Fruit fly (Drosophila melanogaster): ENCODE data around the gene CG11050.

Gene CG11050

DNA sequence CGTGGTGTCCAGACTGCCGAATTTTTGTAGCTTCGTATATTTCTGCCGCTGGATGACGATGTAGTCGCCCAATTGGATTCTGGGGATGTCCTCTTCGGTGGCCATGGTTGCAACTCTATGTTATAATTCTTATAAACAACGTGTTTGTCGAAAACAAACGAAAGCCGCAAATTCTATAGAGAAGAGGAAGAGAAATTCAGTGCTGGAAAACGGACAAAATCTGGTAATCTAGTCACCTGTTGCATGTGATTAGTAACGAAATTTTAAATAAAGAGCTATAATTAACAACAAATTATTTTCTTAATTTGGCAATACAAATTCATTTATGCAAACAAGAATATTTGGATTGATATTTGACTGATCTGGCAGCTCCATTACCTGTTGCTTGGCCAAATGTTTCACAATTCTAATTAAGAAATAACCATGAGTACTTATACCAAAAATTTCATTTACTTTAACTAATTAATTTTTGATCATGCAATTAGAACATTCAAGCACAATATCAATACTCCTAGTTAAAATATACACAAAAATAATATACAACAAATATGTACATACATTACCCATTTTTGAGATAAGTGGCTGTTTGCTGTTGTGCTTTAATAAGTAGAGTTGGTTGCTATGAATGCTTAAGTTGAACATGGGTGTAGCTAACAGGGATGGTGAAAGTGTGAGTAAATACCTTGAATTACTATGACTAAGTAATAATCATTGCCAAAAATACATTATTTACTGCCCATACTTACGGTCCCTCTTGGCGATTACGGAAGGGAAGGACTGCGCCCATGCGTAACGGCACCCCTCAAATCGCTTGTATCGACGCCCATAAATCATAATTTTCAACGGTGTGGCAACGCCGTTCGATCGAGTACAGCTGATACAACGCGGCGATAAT is 49.1 kb upstream of the CG11050 start, which contains the start of the genes Trmt6 and Ent2 (continued):
- TF ChIP-seq CG14050 (GFP tag; IDR thresholded peaks at IDR 0.05) (peak; percentile 96), NC2β (GFP tag; optimal IDR thresholded peaks at IDR 0.05) (peak; percentile 93), CG33213 (GFP tag; optimal IDR thresholded peaks at IDR 0.05) (peak; percentile 92), CG3995 (GFP tag; optimal IDR thresholded peaks at IDR 0.05) (peak; percentile 92), Hey (tag; optimal IDR thresholded peaks at IDR 0.05) (peak; percentile 77), sim (GFP tag; IDR thresholded peaks at IDR 0.05) (peak; percentile 91), cato (GFP tag; optimal IDR thresholded peaks at IDR 0.05; ENCODE audit: borderline replicate concordance) (peak; percentile 89), slou (GFP tag; optimal IDR thresholded peaks at IDR 0.05) (peak; percentile 93), dimm (GFP tag; IDR thresholded peaks at IDR 0.05) (peak; percentile 91), so (GFP tag; IDR thresholded peaks at IDR 0.05) (peak; percentile 95), Dip3 (GFP tag; optimal IDR thresholded peaks at IDR 0.05) (peak; percentile 97), oc (tag; optimal IDR thresholded peaks at IDR 0.05) (peak; percentile 88), wor (GFP tag; IDR thresholded peaks at IDR 0.05) (peak; percentile 92), bcd (GFP tag; optimal IDR thresholded peaks at IDR 0.05) (peak; percentile 96), YL-1 (GFP tag; optimal IDR thresholded peaks at IDR 0.05) (peak; percentile 60), Myb (GFP tag; optimal IDR thresholded peaks at IDR 0.05) (peak; percentile 86), zfh2 (GFP tag; optimal IDR thresholded peaks at IDR 0.05) (peak; percentile 97), CG10431 (GFP tag; optimal IDR thresholded peaks at IDR 0.05) (peak; percentile 65), CG4282 (GFP tag; optimal IDR thresholded peaks at IDR 0.05) (peak; percentile 91), stc (GFP tag; IDR thresholded peaks at IDR 0.05) (peak; percentile 97), CG15073 (GFP tag; optimal IDR thresholded peaks at IDR 0.05) (peak; percentile 58), sug (tag; optimal IDR thresholded peaks at IDR 0.05) (peak; percentile 91), ATbp (GFP tag; optimal IDR thresholded peaks at IDR 0.05) (peak; percentile 90), nerfin-2 (GFP tag; IDR thresholded peaks at IDR 0.05; ENCODE audit: partially characterized antibody) (no peak), CG17328 (GFP tag; IDR thresholded peaks at IDR 0.05) (peak; percentile 97), ham (GFP tag; IDR thresholded peaks at IDR 0.05) (peak; percentile 88), Nf-YB (GFP tag; optimal IDR thresholded peaks at IDR 0.05) (peak; percentile 77), CG11085 (GFP tag; IDR thresholded peaks at IDR 0.05) (peak; percentile 97), otp (GFP tag; IDR thresholded peaks at IDR 0.05) (peak; percentile 96), Elba2 (GFP tag; optimal IDR thresholded peaks at IDR 0.05) (peak; percentile 76), chm (GFP tag; IDR thresholded peaks at IDR 0.05) (peak; percentile 94), Sry-δ (GFP tag; optimal IDR thresholded peaks at IDR 0.05) (peak; percentile 68), tin (GFP tag; optimal IDR thresholded peaks at IDR 0.05) (peak; percentile 97), CG9609 (GFP tag; optimal IDR thresholded peaks at IDR 0.05) (peak; percentile 97), nmo (GFP tag; optimal IDR thresholded peaks at IDR 0.05) (peak; percentile 95), HHEX (GFP tag; optimal IDR thresholded peaks at IDR 0.05) (peak; percentile 95), CG3847 (GFP tag; IDR thresholded peaks at IDR 0.05) (peak; percentile 97), CG8765 (GFP tag; IDR thresholded peaks at IDR 0.05) (peak; percentile 97), CG16863 (GFP tag; optimal IDR thresholded peaks at IDR 0.05) (peak; percentile 94), CTCF (GFP tag; optimal IDR thresholded peaks at IDR 0.05) (peak; percentile 35), exex (tag; optimal IDR thresholded peaks at IDR 0.05) (peak; percentile 83), ash1 (GFP tag; optimal IDR thresholded peaks at IDR 0.05) (peak; percentile 73), CkIIα-i1 (GFP tag; IDR thresholded peaks at IDR 0.05) (peak; percentile 87), al (GFP tag; IDR thresholded peaks at IDR 0.05) (peak; percentile 96), Asciz (GFP tag; optimal IDR thresholded peaks at IDR 0.05) (peak; percentile 90), wek (GFP tag; optimal IDR thresholded peaks at IDR 0.05) (peak; percentile 86), Atf3 (GFP tag; optimal IDR thresholded peaks at IDR 0.05) (peak; percentile 93), row (GFP tag; IDR thresholded peaks at IDR 0.05) (peak; percentile 98), CG10147 (GFP tag; optimal IDR thresholded peaks at IDR 0.05) (peak; percentile 85), salm (tag; optimal IDR thresholded peaks at IDR 0.05) (peak; percentile 95)

All from whole organism, embryonic.